Worm (Caenorhabditis elegans): ENCODE data around the gene trpp-9.

Gene trpp-9

ce11 chrX:11523704-11524103 is 40.0 kb upstream of the trpp-9 start:
- TF ChIP-seq sdc-2 (tag; optimal IDR thresholded peaks at IDR 0.05), result no peak
- no peak for TF ChIP-seq che-1 (tag; optimal IDR thresholded peaks at IDR 0.05)
- TF ChIP-seq unc-55 (GFP tag; optimal IDR thresholded peaks at IDR 0.05), result no peak
- TF ChIP-seq tbx-2 (tag; optimal IDR thresholded peaks at IDR 0.05), result no peak
- TF ChIP-seq pqm-1 (tag; optimal IDR thresholded peaks at IDR 0.05), result no peak
- no peak for TF ChIP-seq K09A11.1 (tag; optimal IDR thresholded peaks at IDR 0.05; ENCODE audit: insufficient read depth)
- no peak for TF ChIP-seq zip-5 (tag; optimal IDR thresholded peaks at IDR 0.05)
- TF ChIP-seq T23F11.4 (GFP tag; optimal IDR thresholded peaks at IDR 0.05), result no peak
- no peak for TF ChIP-seq pha-4 (tag; optimal IDR thresholded peaks at IDR 0.05)
- no peak for TF ChIP-seq npax-4 (tag; optimal IDR thresholded peaks at IDR 0.05)
- no peak for TF ChIP-seq nfya-1 (tag; optimal IDR thresholded peaks at IDR 0.05)
- TF ChIP-seq sox-2 (GFP tag; IDR thresholded peaks at IDR 0.05), result no peak
- TF ChIP-seq unc-86 (tag; optimal IDR thresholded peaks at IDR 0.05), result no peak

- TF ChIP-seq ceh-19 (GFP tag; optimal IDR thresholded peaks at IDR 0.05) (no peak), pat-9 (tag; optimal IDR thresholded peaks at IDR 0.05) (no peak), hlh-15 (tag; optimal IDR thresholded peaks at IDR 0.05) (no peak), gmeb-2 (tag; optimal IDR thresholded peaks at IDR 0.05) (no peak)
Measured at ce11 chrX:11533543-11534003, 30.1 kb upstream of the trpp-9 start, which contains the start of gene C35C5.8. TSS of gene C35C5.8 (plus strand) at chrX:11533593.

DNA sequence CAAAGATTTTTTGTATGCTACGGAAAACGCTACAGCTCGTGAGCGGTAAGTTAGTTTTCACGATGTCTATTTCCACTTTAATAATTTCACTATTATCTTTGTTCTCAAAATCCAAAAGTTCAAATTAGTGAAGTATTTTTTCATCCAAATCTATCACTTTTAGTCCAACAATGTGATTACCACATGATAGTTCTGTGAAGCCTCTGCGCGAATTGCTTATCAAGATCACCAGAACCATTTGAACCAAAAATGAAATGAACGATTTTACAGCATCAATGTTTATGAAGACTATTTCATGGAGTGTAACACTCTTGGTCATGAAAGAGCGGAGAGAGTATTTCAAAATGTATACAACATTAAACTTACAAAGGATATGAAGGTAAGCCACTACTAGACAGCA is 29.3 kb upstream of the trpp-9 start:
- TF ChIP-seq hlh-6 (tag; optimal IDR thresholded peaks at IDR 0.05), result no peak
- TF ChIP-seq zip-5 (tag; optimal IDR thresholded peaks at IDR 0.05), result no peak
- TF ChIP-seq C08G9.2 (tag; optimal IDR thresholded peaks at IDR 0.05), result no peak
- TF ChIP-seq ref-2 (tag; optimal IDR thresholded peaks at IDR 0.05), result no peak
- TF ChIP-seq sox-4 (tag; optimal IDR thresholded peaks at IDR 0.05), result no peak
- TF ChIP-seq hlh-13 (GFP tag; optimal IDR thresholded peaks at IDR 0.05), result no peak
- TF ChIP-seq ets-4 (tag; optimal IDR thresholded peaks at IDR 0.05), result no peak
- TF ChIP-seq ceh-18 (tag; optimal IDR thresholded peaks at IDR 0.05), result no peak
- no peak for TF ChIP-seq unc-86 (tag; optimal IDR thresholded peaks at IDR 0.05)
- no peak for TF ChIP-seq C38D4.7 (GFP tag; optimal IDR thresholded peaks at IDR 0.05)
- no peak for TF ChIP-seq ceh-48 (tag; optimal IDR thresholded peaks at IDR 0.05)
- no peak for TF ChIP-seq ceh-14 (tag; optimal IDR thresholded peaks at IDR 0.05)
- TF ChIP-seq sdc-2 (tag; optimal IDR thresholded peaks at IDR 0.05), result no peak
- no peak for TF ChIP-seq ceh-31 (tag; optimal IDR thresholded peaks at IDR 0.05)
- no peak for TF ChIP-seq dve-1 (tag; optimal IDR thresholded peaks at IDR 0.05)
- TF ChIP-seq rnt-1 (tag; optimal IDR thresholded peaks at IDR 0.05), result no peak
- no peak for TF ChIP-seq che-1 (tag; optimal IDR thresholded peaks at IDR 0.05)
- no peak for TF ChIP-seq npax-4 (tag; optimal IDR thresholded peaks at IDR 0.05)

- TF ChIP-seq hlh-30 (tag; optimal IDR thresholded peaks at IDR 0.05; ENCODE audit: insufficient read depth) (no peak), ceh-9 (tag; optimal IDR thresholded peaks at IDR 0.05) (no peak), gmeb-2 (tag; optimal IDR thresholded peaks at IDR 0.05) (no peak), pqm-1 (tag; optimal IDR thresholded peaks at IDR 0.05) (no peak)
Measured at ce11 chrX:11536408-11536807, 27.3 kb upstream of the trpp-9 start, which contains the start of gene C35C5.9. TSS of gene C35C5.9 (plus strand) at chrX:11536568.

ce11 chrX:11537240-11537764 is 26.4 kb upstream of the trpp-9 start, which contains the start of gene gcp-2.2:
TSS of gene gcp-2.2 (plus strand) at chrX:11537714.
- TF ChIP-seq nhr-11 (tag; optimal IDR thresholded peaks at IDR 0.05), result no peak
- TF ChIP-seq ets-4 (tag; optimal IDR thresholded peaks at IDR 0.05), result no peak
- TF ChIP-seq elt-4 (tag; optimal IDR thresholded peaks at IDR 0.05), result no peak
- TF ChIP-seq ceh-9 (tag; optimal IDR thresholded peaks at IDR 0.05), result no peak
- TF ChIP-seq sox-4 (tag; optimal IDR thresholded peaks at IDR 0.05), result no peak
- TF ChIP-seq hlh-30 (tag; optimal IDR thresholded peaks at IDR 0.05; ENCODE audit: insufficient read depth), result no peak
- TF ChIP-seq elt-2 (tag; optimal IDR thresholded peaks at IDR 0.05), result no peak
- TF ChIP-seq hlh-8 (tag; optimal IDR thresholded peaks at IDR 0.05), result no peak
- TF ChIP-seq fkh-6 (tag; optimal IDR thresholded peaks at IDR 0.05), result no peak
- TF ChIP-seq lim-6 (tag; optimal IDR thresholded peaks at IDR 0.05), result no peak
- TF ChIP-seq ceh-18 (tag; optimal IDR thresholded peaks at IDR 0.05), result no peak
- no peak for TF ChIP-seq gmeb-2 (tag; optimal IDR thresholded peaks at IDR 0.05)
- no peak for TF ChIP-seq tbx-7 (tag; optimal IDR thresholded peaks at IDR 0.05)
- TF ChIP-seq T23F11.4 (GFP tag; optimal IDR thresholded peaks at IDR 0.05), result no peak
- no peak for TF ChIP-seq pag-3 (tag; optimal IDR thresholded peaks at IDR 0.05; ENCODE audit: borderline replicate concordance)
- no peak for TF ChIP-seq ceh-14 (tag; optimal IDR thresholded peaks at IDR 0.05)
- TF ChIP-seq syd-9 (tag; optimal IDR thresholded peaks at IDR 0.05), result no peak
- TF ChIP-seq ceh-31 (tag; optimal IDR thresholded peaks at IDR 0.05), result no peak
- no peak for TF ChIP-seq npax-4 (tag; optimal IDR thresholded peaks at IDR 0.05)
- TF ChIP-seq K09A11.1 (tag; optimal IDR thresholded peaks at IDR 0.05; ENCODE audit: insufficient read depth), result no peak
